Fruit fly (Drosophila melanogaster) whole organism, embryonic: ENCODE results near the gene CG5447.
A peak's percentile ranks its signal among the peaks of the same experiment; 100 is the strongest.

Experiments used
- Antp ChIP-seq: fragments of 200-800 bp; sonication (Bioruptor generic); optimal IDR thresholded peaks from 3 replicates; lab custom pipeline; 2016; ENCODE audit warnings: missing biosample characterization, missing genetic modification characterization
- Awh ChIP-seq: fragments of 200-800 bp; sonication (Bioruptor generic); IDR thresholded peaks from 2 replicates; pipeline ENCODE4, ENCODE4 v1.3.6; 2022; ENCODE audit warnings: missing biosample characterization, missing genetic modification characterization
- Bteb2 ChIP-seq: fragments of 200-800 bp; sonication (Bioruptor generic); optimal IDR thresholded peaks from 2 replicates; lab custom pipeline; 2016; ENCODE audit warnings: missing biosample characterization, missing genetic modification characterization
- CG10267 ChIP-seq: fragments of 200-800 bp; sonication (Bioruptor generic); optimal IDR thresholded peaks from 2 replicates; lab custom pipeline; 2018; ENCODE audit warnings: missing biosample characterization, mild to moderate bottlenecking, missing genetic modification characterization, moderate library complexity
- CG10274 ChIP-seq: fragments of 200-800 bp; sonication (Bioruptor generic); optimal IDR thresholded peaks from 3 replicates; lab custom pipeline; 2017; ENCODE audit warnings: missing biosample characterization, mild to moderate bottlenecking, missing genetic modification characterization
- CG10979 ChIP-seq: fragments of 200-800 bp; sonication (Bioruptor generic); optimal IDR thresholded peaks from 2 replicates; lab custom pipeline; 2018; ENCODE audit warnings: missing biosample characterization, mild to moderate bottlenecking, missing genetic modification characterization, moderate library complexity
- CG11093 ChIP-seq: fragments of 200-800 bp; sonication (Bioruptor generic); IDR thresholded peaks from 3 replicates; pipeline ENCODE4 v1.3.6; 2022; ENCODE audit warnings: missing biosample characterization, missing genetic modification characterization
- CG11695 ChIP-seq: fragments of 200-800 bp; sonication (Bioruptor generic); IDR thresholded peaks from 3 replicates; pipeline ENCODE4 v1.3.6; 2022; ENCODE audit warnings: missing biosample characterization, missing genetic modification characterization
- CG12219 ChIP-seq: fragments of 200-800 bp; sonication (Bioruptor generic); optimal IDR thresholded peaks from 3 replicates; lab custom pipeline; 2018; ENCODE audit warnings: missing biosample characterization, mild to moderate bottlenecking, missing genetic modification characterization
- CG13296 ChIP-seq: fragments of 200-800 bp; sonication (Bioruptor generic); optimal IDR thresholded peaks from 3 replicates; lab custom pipeline; 2018; ENCODE audit warnings: missing biosample characterization, mild to moderate bottlenecking, missing genetic modification characterization
- CG14441 ChIP-seq: fragments of 200-800 bp; sonication (Bioruptor generic); IDR thresholded peaks from 2 replicates; pipeline ENCODE4 v1.3.6; 2022; ENCODE audit warnings: missing biosample characterization, missing genetic modification characterization
- CG14710 ChIP-seq: fragments of 200-800 bp; sonication (Bioruptor generic); optimal IDR thresholded peaks from 3 replicates; lab custom pipeline; 2019; ENCODE audit warnings: missing biosample characterization, mild to moderate bottlenecking, missing genetic modification characterization, moderate library complexity
- CG14860 ChIP-seq: fragments of 200-800 bp; sonication (Bioruptor generic); IDR thresholded peaks from 3 replicates; pipeline ENCODE4 v1.3.6; 2022; ENCODE audit warnings: missing biosample characterization, missing genetic modification characterization; ENCODE audit not compliant: partially characterized antibody
- CG15011 ChIP-seq: fragments of 200-800 bp; sonication (Bioruptor generic); optimal IDR thresholded peaks from 3 replicates; lab custom pipeline; 2018; ENCODE audit warnings: missing biosample characterization, mild to moderate bottlenecking, missing genetic modification characterization
- CG15514 ChIP-seq: fragments of 200-800 bp; sonication (Bioruptor generic); optimal IDR thresholded peaks from 3 replicates; lab custom pipeline; 2017; ENCODE audit warnings: missing biosample characterization, missing genetic modification characterization, mild to moderate bottlenecking, moderate library complexity, missing genetic modification reagents
- CG17328 ChIP-seq: fragments of 200-800 bp; sonication (Bioruptor generic); IDR thresholded peaks from 2 replicates; pipeline ENCODE4 v1.3.6; 2022; ENCODE audit warnings: missing biosample characterization, missing genetic modification characterization
- CG18262 ChIP-seq: fragments of 200-800 bp; optimal IDR thresholded peaks from 3 replicates; lab custom pipeline; 2019; ENCODE audit warnings: missing biosample characterization, mild to moderate bottlenecking, missing genetic modification characterization, moderate library complexity
- CG5245 ChIP-seq: fragments of 200-800 bp; sonication (Bioruptor generic); optimal IDR thresholded peaks from 3 replicates; lab custom pipeline; 2016; ENCODE audit warnings: missing biosample characterization, missing genetic modification characterization
- CG6689 ChIP-seq: fragments of 200-800 bp; sonication (Bioruptor generic); IDR thresholded peaks from 2 replicates; pipeline ENCODE4 v1.3.6; 2022; ENCODE audit warnings: missing biosample characterization, missing genetic modification characterization
- CG8924 ChIP-seq: fragments of 200-800 bp; optimal IDR thresholded peaks from 3 replicates; lab custom pipeline; 2019; ENCODE audit warnings: missing biosample characterization, mild to moderate bottlenecking, missing genetic modification characterization, moderate library complexity
- Camta ChIP-seq: fragments of 200-800 bp; sonication (Bioruptor generic); optimal IDR thresholded peaks from 2 replicates; lab custom pipeline; 2016; ENCODE audit warnings: missing biosample characterization, missing genetic modification characterization
- Doc3 ChIP-seq: fragments of 200-800 bp; sonication (Bioruptor generic); IDR thresholded peaks from 3 replicates; pipeline ENCODE4 v1.3.6; 2022; ENCODE audit warnings: missing biosample characterization, missing genetic modification characterization; ENCODE audit not compliant: partially characterized antibody
- Gsc ChIP-seq: fragments of 200-800 bp; sonication (Bioruptor generic); IDR thresholded peaks from 2 replicates; pipeline ENCODE4 v1.3.6; 2022; ENCODE audit warnings: missing biosample characterization, missing genetic modification characterization
- Kr ChIP-seq: fragments of 200-800 bp; sonication (Bioruptor generic); optimal IDR thresholded peaks from 2 replicates; lab custom pipeline; 2017; ENCODE audit warnings: missing biosample characterization, mild to moderate bottlenecking, missing genetic modification characterization
- PHDP ChIP-seq: fragments of 200-800 bp; sonication (Bioruptor generic); optimal IDR thresholded peaks from 3 replicates; lab custom pipeline; 2018; ENCODE audit warnings: missing biosample characterization, mild to moderate bottlenecking, missing genetic modification characterization, moderate library complexity
- Side ChIP-seq: fragments of 200-800 bp; sonication (Bioruptor generic); optimal IDR thresholded peaks from 2 replicates; lab custom pipeline; 2016; ENCODE audit warnings: missing biosample characterization, missing genetic modification characterization
- Sox102F ChIP-seq: fragments of 200-800 bp; sonication (Bioruptor generic); optimal IDR thresholded peaks from 2 replicates; lab custom pipeline; 2018; ENCODE audit warnings: missing biosample characterization, mild to moderate bottlenecking, missing genetic modification characterization, moderate library complexity
- Ssrp ChIP-seq: fragments of 200-800 bp; sonication (Bioruptor generic); optimal IDR thresholded peaks from 2 replicates; lab custom pipeline; 2018; ENCODE audit warnings: missing biosample characterization, mild to moderate bottlenecking, missing genetic modification characterization, moderate library complexity
- Xbp1 ChIP-seq: fragments of 200-800 bp; sonication (Bioruptor generic); optimal IDR thresholded peaks from 3 replicates; lab custom pipeline; 2016; ENCODE audit warnings: missing biosample characterization, mild to moderate bottlenecking, missing genetic modification characterization
- ash1 ChIP-seq: fragments of 200-800 bp; sonication (Bioruptor generic); optimal IDR thresholded peaks from 2 replicates; lab custom pipeline; 2018; ENCODE audit warnings: missing biosample characterization, mild to moderate bottlenecking, missing genetic modification characterization
- danr ChIP-seq: fragments of 200-800 bp; sonication (Bioruptor generic); IDR thresholded peaks from 2 replicates; pipeline ENCODE4 v1.3.6; 2022; ENCODE audit warnings: missing biosample characterization, missing genetic modification characterization
- dmrt99B ChIP-seq: fragments of 200-800 bp; sonication (Bioruptor generic); optimal IDR thresholded peaks from 2 replicates; lab custom pipeline; 2018; ENCODE audit warnings: missing biosample characterization, mild to moderate bottlenecking, missing genetic modification characterization, moderate library complexity
- esg ChIP-seq: fragments of 200-800 bp; sonication (Bioruptor generic); conservative IDR thresholded peaks from 2 replicates; pipeline ENCODE4 v1.3.6; 2022; ENCODE audit warnings: missing biosample characterization, missing genetic modification characterization
- fd96Cb ChIP-seq: fragments of 200-800 bp; sonication (Bioruptor generic); optimal IDR thresholded peaks from 2 replicates; lab custom pipeline; 2018; ENCODE audit warnings: missing biosample characterization, mild to moderate bottlenecking, missing genetic modification characterization, moderate library complexity
- jigr1 ChIP-seq: fragments of 200-800 bp; sonication (Bioruptor generic); IDR thresholded peaks from 3 replicates; pipeline ENCODE4 v1.3.6; 2022; ENCODE audit warnings: missing biosample characterization, missing genetic modification characterization
- kni ChIP-seq: fragments of 200-800 bp; sonication (Bioruptor generic); optimal IDR thresholded peaks from 3 replicates; lab custom pipeline; 2017; ENCODE audit warnings: mild to moderate bottlenecking, missing biosample characterization, missing genetic modification reagents, missing genetic modification characterization
- lab ChIP-seq: fragments of 200-800 bp; sonication (Bioruptor generic); optimal IDR thresholded peaks from 3 replicates; lab custom pipeline; 2017; ENCODE audit warnings: missing biosample characterization, missing genetic modification characterization, mild to moderate bottlenecking, moderate library complexity, missing genetic modification reagents
- lmd ChIP-seq: fragments of 200-800 bp; sonication (Bioruptor generic); IDR thresholded peaks from 2 replicates; pipeline ENCODE4 v1.3.6; 2022; ENCODE audit warnings: missing biosample characterization, missing genetic modification characterization
- phol ChIP-seq: fragments of 200-800 bp; sonication (Bioruptor generic); optimal IDR thresholded peaks from 3 replicates; lab custom pipeline; 2018; ENCODE audit warnings: missing biosample characterization, mild to moderate bottlenecking, missing genetic modification characterization, moderate library complexity
- prd ChIP-seq, 3 experiments: fragments of >200 bp in 2 of 3; fragments of 200-800 bp in 1 of 3; sonication (Bioruptor generic) in 1 of 3; optimal IDR thresholded peaks in 2 of 3; IDR thresholded peaks in 1 of 3; 2 replicates in 2 of 3; 3 replicates in 1 of 3; pipeline versions ENCODE4 v1.3.6 to Lab custom; 2017 to 2022; ENCODE audit warnings: missing biosample characterization in 1 of 3, missing genetic modification characterization in 1 of 3
- ro ChIP-seq: fragments of 200-800 bp; sonication (Bioruptor generic); IDR thresholded peaks from 2 replicates; pipeline ENCODE4 v1.3.6; 2022; ENCODE audit warnings: missing biosample characterization, missing genetic modification characterization
- row ChIP-seq: fragments of 200-800 bp; sonication (Bioruptor generic); IDR thresholded peaks from 3 replicates; pipeline ENCODE4 v1.3.6; 2022; ENCODE audit warnings: missing biosample characterization, missing genetic modification characterization
- sna ChIP-seq: fragments of 200-800 bp; sonication (Bioruptor generic); IDR thresholded peaks from 2 replicates; pipeline ENCODE4 v1.3.6; 2022; ENCODE audit warnings: missing biosample characterization, missing genetic modification characterization; ENCODE audit not compliant: partially characterized antibody
- tgo ChIP-seq: fragments of 200-800 bp; sonication (Bioruptor generic); IDR thresholded peaks from 3 replicates; pipeline ENCODE4 v1.3.6; 2022; ENCODE audit warnings: missing biosample characterization, missing genetic modification characterization
- tin ChIP-seq: fragments of 200-800 bp; sonication (Bioruptor generic); optimal IDR thresholded peaks from 3 replicates; lab custom pipeline; 2016; ENCODE audit warnings: missing biosample characterization, missing genetic modification characterization
- tio ChIP-seq: fragments of 200-800 bp; sonication (Bioruptor generic); optimal IDR thresholded peaks from 2 replicates; lab custom pipeline; 2017; ENCODE audit warnings: missing biosample characterization, missing genetic modification characterization, inconsistent platforms
- unpg ChIP-seq: fragments of 200-800 bp; sonication (Bioruptor generic); optimal IDR thresholded peaks from 3 replicates; lab custom pipeline; 2018; ENCODE audit warnings: missing biosample characterization, mild to moderate bottlenecking, missing genetic modification characterization, moderate library complexity
- usp ChIP-seq: fragments of >200 bp; optimal IDR thresholded peaks from 2 replicates; lab custom pipeline; 2017; ENCODE audit warnings: missing biosample characterization, missing genetic modification characterization
- z ChIP-seq: fragments of 200-800 bp; sonication (Bioruptor generic); IDR thresholded peaks from 3 replicates; pipeline ENCODE4 v1.3.6; 2022; ENCODE audit warnings: missing biosample characterization, missing genetic modification characterization

The CG5447 gene

DNA sequence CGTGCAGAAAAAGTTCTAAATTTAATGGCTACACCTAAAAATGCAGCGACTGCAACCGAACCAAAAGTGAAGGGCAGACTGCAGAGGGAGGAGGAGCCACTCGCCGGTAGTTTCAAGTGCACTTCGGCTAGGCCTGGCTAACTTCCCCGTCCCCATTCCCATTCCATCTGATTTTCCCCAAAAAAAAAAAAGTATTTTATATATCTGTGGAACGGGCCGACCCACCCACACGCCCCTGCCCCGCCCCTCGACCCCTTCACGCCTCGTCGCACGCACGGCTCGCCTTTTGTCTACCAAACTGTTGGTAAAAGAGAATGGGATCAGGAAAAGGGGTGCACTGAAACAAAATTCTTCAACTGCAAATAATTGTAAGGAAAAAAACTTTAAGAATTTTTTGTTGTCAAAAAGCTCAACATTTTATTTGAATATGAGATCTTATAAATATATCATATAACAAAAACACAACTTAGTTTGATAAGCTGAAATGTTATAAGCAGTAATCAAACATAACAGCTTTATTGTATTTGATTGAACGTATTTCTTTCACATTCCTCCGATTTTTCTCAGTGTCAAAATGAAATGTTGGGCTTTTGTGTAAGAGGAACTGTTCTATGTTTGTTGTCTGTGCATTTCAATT is 8.3 kb upstream of the CG5447 start (continued):
- peak; percentile 63 for TF ChIP-seq Sox102F (GFP tag; lab: Kevin White, UChicago)
- TF ChIP-seq CG10274: no peak
- TF ChIP-seq ash1 (GFP tag; lab: Kevin White, UChicago): no peak
- TF ChIP-seq CG11695 (GFP tag; lab: Robert Waterston, UW): peak; percentile 50; the same call in 2 of the 3 replicates
- no peak for TF ChIP-seq CG14710
- no peak for TF ChIP-seq sna
- no peak for TF ChIP-seq Awh (GFP tag; lab: Robert Waterston, UW)
- peak; percentile 46 for TF ChIP-seq PHDP (tag; lab: Kevin White, UChicago)
- TF ChIP-seq Ssrp: peak; percentile 56
- TF ChIP-seq CG13296 (GFP tag; lab: Kevin White, UChicago): peak; percentile 20
- TF ChIP-seq CG14441: peak; percentile 59
- no peak for TF ChIP-seq CG8924 (tag; lab: Kevin White, UChicago)
- TF ChIP-seq Antp: no peak
- no peak for TF ChIP-seq Kr
- peak; percentile 77 for TF ChIP-seq CG10979
- TF ChIP-seq tgo (GFP tag; lab: Robert Waterston, UW): peak; percentile 55
- 0 out of 2 replicates have a peak, but pooled peaks have one; percentile 14 for TF ChIP-seq ro (GFP tag; lab: Robert Waterston, UW)
- peak; percentile 39; the same call in 1 of the 3 replicates for TF ChIP-seq CG11093 (GFP tag; lab: Robert Waterston, UW)
- no peak for TF ChIP-seq esg (GFP tag; lab: Robert Waterston, UW)
- no peak for TF ChIP-seq Bteb2 (GFP tag; lab: Kevin White, UChicago)
- TF ChIP-seq usp (GFP tag; lab: Kevin White, UChicago): no peak
- peak; percentile 65 for TF ChIP-seq lab (GFP tag; lab: Kevin White, UChicago)
- TF ChIP-seq dmrt99B (tag; lab: Kevin White, UChicago): peak; percentile 77
- TF ChIP-seq CG14860: no peak
- peak; percentile 67 for TF ChIP-seq CG10267 (tag; lab: Kevin White, UChicago)
- no peak for TF ChIP-seq Side (GFP tag; lab: Kevin White, UChicago)
- TF ChIP-seq jigr1 (GFP tag; lab: Robert Waterston, UW): no peak
- TF ChIP-seq lmd (GFP tag; lab: Robert Waterston, UW): peak; percentile 53
- TF ChIP-seq tin (GFP tag; lab: Kevin White, UChicago): peak; percentile 32
- 0 out of 2 replicates have a peak, but pooled peaks have one; percentile 31 for TF ChIP-seq danr (GFP tag; lab: Robert Waterston, UW)
- TF ChIP-seq Gsc: no peak
- peak; percentile 42 for TF ChIP-seq tio (GFP tag; lab: Kevin White, UChicago)
- TF ChIP-seq Camta (GFP tag; lab: Kevin White, UChicago): no peak
- peak; percentile 29 for TF ChIP-seq CG5245 (GFP tag; lab: Kevin White, UChicago)
- peak; percentile 83 for TF ChIP-seq CG18262 (tag; lab: Kevin White, UChicago)
- TF ChIP-seq CG17328 (GFP tag; lab: Robert Waterston, UW): peak; percentile 38; the same call in 1 of the 2 replicates
- TF ChIP-seq kni (GFP tag; lab: Kevin White, UChicago): peak; percentile 1
- peak; percentile 25 for TF ChIP-seq CG15011 (GFP tag; lab: Kevin White, UChicago)
- TF ChIP-seq Doc3 (GFP tag; lab: Robert Waterston, UW): no peak
- peak; percentile 64 for TF ChIP-seq unpg (GFP tag; lab: Kevin White, UChicago)
- TF ChIP-seq prd (optimal IDR thresholded peaks at IDR 0.05; lab: Kevin White, UChicago): no peak
- TF ChIP-seq prd (GFP tag; IDR thresholded peaks at IDR 0.05; lab: Robert Waterston, UW): peak; percentile 53; the same call in 1 of the 3 replicates
- peak; percentile 83 for TF ChIP-seq fd96Cb (tag; lab: Kevin White, UChicago)
- no peak for TF ChIP-seq CG15514 (GFP tag; lab: Kevin White, UChicago)
- no peak for TF ChIP-seq z
- peak; percentile 87 for TF ChIP-seq phol (tag; lab: Kevin White, UChicago)
- peak; percentile 52; the same call in 1 of the 3 replicates for TF ChIP-seq row
- TF ChIP-seq Xbp1: peak; percentile 44
- peak; percentile 65 for TF ChIP-seq CG6689
- peak; percentile 6 for TF ChIP-seq CG12219 (GFP tag; lab: Kevin White, UChicago)
